Worm (Caenorhabditis elegans) whole organism, early embryonic: Measurements from ENCODE around the gene Y26G10.1.

Experiments used
- ama-1 ChIP-seq: fragments of 150-350 bp; optimal IDR thresholded peaks from 2 replicates; lab custom pipeline; 2014
- ceh-13 ChIP-seq: fragments of 200-800 bp; sonication (Bioruptor generic); optimal IDR thresholded peaks from 2 replicates; lab custom pipeline; 2018; ENCODE audit warnings: mild to moderate bottlenecking, missing genetic modification characterization, missing compliant biosample characterization
- hmbx-1 ChIP-seq: sonication (generic microtip); optimal IDR thresholded peaks from 2 replicates; lab custom pipeline; 2016; ENCODE audit warnings: mild to moderate bottlenecking, missing genetic modification characterization, missing compliant biosample characterization
- hmg-4 ChIP-seq: fragments of 200-800 bp; sonication (Bioruptor generic); optimal IDR thresholded peaks from 2 replicates; lab custom pipeline; 2018; ENCODE audit warnings: mild to moderate bottlenecking, missing genetic modification characterization, missing compliant biosample characterization
- tbx-37 ChIP-seq: fragments of 200-800 bp; sonication (Bioruptor generic); conservative IDR thresholded peaks from 2 replicates; pipeline ENCODE4 v1.3.6; 2022; ENCODE audit warnings: missing genetic modification reagents, missing genetic modification characterization, missing compliant biosample characterization

DNA sequence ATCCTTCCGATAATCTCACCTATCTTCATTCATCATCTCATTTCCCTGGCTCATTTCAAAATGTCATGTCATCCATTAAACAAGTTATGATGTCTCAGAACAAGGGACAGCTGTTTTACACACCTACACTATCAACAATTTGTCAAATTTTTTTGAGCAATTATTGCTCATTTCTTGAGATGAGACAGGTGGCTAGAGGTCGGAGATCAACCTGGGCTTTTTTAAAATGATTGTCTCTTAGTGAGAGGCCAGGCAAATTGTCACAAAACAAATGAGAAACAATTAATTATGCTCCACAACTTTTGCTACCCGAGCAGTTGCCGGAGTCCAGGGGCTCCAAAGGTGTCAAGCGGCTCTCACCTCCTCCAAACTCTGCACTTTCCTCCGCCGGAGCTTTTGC lies 33.1 kb upstream of the Y26G10.1 start:
- TF ChIP-seq ama-1 (no peak), hmg-4 (GFP tag; lab: Kevin White, UChicago) (no peak), ceh-13 (GFP tag; lab: Kevin White, UChicago) (no peak), tbx-37 (GFP tag; lab: Robert Waterston, UW) (no peak), hmbx-1 (tag; lab: Kevin White, UChicago) (no peak)
